Fruit fly (Drosophila melanogaster): ENCODE data around the gene Cse1.

DNA sequence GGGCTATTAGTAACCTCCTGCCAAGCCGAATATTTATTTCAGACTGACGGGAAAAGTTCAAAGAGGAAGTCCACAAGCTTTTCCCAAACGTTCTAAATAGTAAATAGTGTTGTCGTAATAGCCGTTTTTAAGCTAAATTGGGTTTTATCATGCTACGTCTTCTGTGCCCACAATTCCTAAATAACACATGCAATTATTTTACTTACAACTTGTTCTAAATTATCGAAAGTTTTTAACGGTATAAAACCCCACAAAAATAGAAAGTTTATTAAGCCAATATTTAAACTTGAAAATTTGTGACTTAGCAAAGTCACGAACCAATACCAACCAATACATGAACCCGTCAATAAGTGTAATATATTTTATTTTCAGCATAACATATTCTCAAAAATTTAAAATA, 23.7 kb upstream of the Cse1 start, which contains the start of gene CG13284:
- TF ChIP-seq CG5204 (GFP tag; optimal IDR thresholded peaks at IDR 0.05) (no peak), kay (GFP tag; ENCODE audit: borderline replicate concordance) (no peak), CG12768 (GFP tag; optimal IDR thresholded peaks at IDR 0.05) (peak; percentile 15), CG33017 (tag; optimal IDR thresholded peaks at IDR 0.05) (no peak), CG7045 (GFP tag; optimal IDR thresholded peaks at IDR 0.05) (no peak), pad (GFP tag; optimal IDR thresholded peaks at IDR 0.05) (no peak), Mnt (GFP tag; optimal IDR thresholded peaks at IDR 0.05) (no peak), CG1620 (GFP tag; optimal IDR thresholded peaks at IDR 0.05) (no peak), Crg-1 (GFP tag; optimal IDR thresholded peaks at IDR 0.05) (no peak), tj (GFP tag; optimal IDR thresholded peaks at IDR 0.05) (no peak), Hr96 (GFP tag; optimal IDR thresholded peaks at IDR 0.05) (no peak), cic (GFP tag; optimal IDR thresholded peaks at IDR 0.05) (no peak), toe (GFP tag; optimal IDR thresholded peaks at IDR 0.05) (no peak), CG7101 (tag; optimal IDR thresholded peaks at IDR 0.05) (no peak)
